Fruit fly (Drosophila melanogaster) whole organism, embryonic: Measurements from ENCODE around the gene CG44006.

Experiments used
- Bdp1 ChIP-seq: fragments of 200-800 bp; sonication (Bioruptor generic); optimal IDR thresholded peaks from 3 replicates; lab custom pipeline; 2016; ENCODE audit warnings: missing biosample characterization, missing genetic modification characterization
- CG10654 ChIP-seq: fragments of 200-800 bp; sonication (Bioruptor generic); optimal IDR thresholded peaks from 2 replicates; lab custom pipeline; 2016; ENCODE audit warnings: missing biosample characterization, missing genetic modification characterization
- CG11085 ChIP-seq: fragments of 200-800 bp; sonication (Bioruptor generic); IDR thresholded peaks from 2 replicates; pipeline ENCODE4 v1.3.6; 2022; ENCODE audit warnings: missing biosample characterization, missing genetic modification characterization
- CG11456 ChIP-seq: fragments of 200-800 bp; sonication (Bioruptor generic); IDR thresholded peaks from 3 replicates; pipeline ENCODE4 v1.3.6; 2022; ENCODE audit warnings: missing biosample characterization, missing genetic modification characterization
- CG1233 ChIP-seq: fragments of 200-800 bp; sonication (Bioruptor generic); optimal IDR thresholded peaks from 4 replicates; lab custom pipeline; 2018; ENCODE audit warnings: missing biosample characterization, mild to moderate bottlenecking, missing genetic modification characterization
- CG12942 ChIP-seq: fragments of 200-800 bp; sonication (Bioruptor generic); optimal IDR thresholded peaks from 3 replicates; lab custom pipeline; 2016; ENCODE audit warnings: missing biosample characterization, missing genetic modification characterization
- CG13296 ChIP-seq: fragments of 200-800 bp; sonication (Bioruptor generic); optimal IDR thresholded peaks from 3 replicates; lab custom pipeline; 2018; ENCODE audit warnings: missing biosample characterization, mild to moderate bottlenecking, missing genetic modification characterization
- CG14667 ChIP-seq: fragments of 200-800 bp; sonication (Bioruptor generic); IDR thresholded peaks from 2 replicates; pipeline ENCODE4 v1.3.6; 2022; ENCODE audit warnings: missing biosample characterization, missing genetic modification characterization
- CG1647 ChIP-seq: fragments of 200-800 bp; sonication (Bioruptor generic); optimal IDR thresholded peaks from 3 replicates; lab custom pipeline; 2016; ENCODE audit warnings: missing biosample characterization, missing genetic modification characterization
- CG16779 ChIP-seq: fragments of 200-800 bp; sonication (Bioruptor generic); IDR thresholded peaks from 2 replicates; pipeline ENCODE4 v1.3.6; 2022; ENCODE audit warnings: missing biosample characterization, missing genetic modification characterization
- CG17912 ChIP-seq: fragments of 200-800 bp; sonication (Bioruptor generic); optimal IDR thresholded peaks from 2 replicates; lab custom pipeline; 2018; ENCODE audit warnings: missing biosample characterization, mild to moderate bottlenecking, missing genetic modification characterization
- CG1832 ChIP-seq: fragments of 200-800 bp; sonication (Bioruptor generic); optimal IDR thresholded peaks from 2 replicates; lab custom pipeline; 2017; ENCODE audit warnings: missing biosample characterization, mild to moderate bottlenecking, missing genetic modification characterization, inconsistent platforms
- CG30431 ChIP-seq: fragments of 200-800 bp; sonication (Bioruptor generic); optimal IDR thresholded peaks from 2 replicates; lab custom pipeline; 2017; ENCODE audit warnings: missing biosample characterization, missing genetic modification characterization
- CG34376 ChIP-seq: fragments of 200-800 bp; sonication (Bioruptor generic); optimal IDR thresholded peaks from 2 replicates; lab custom pipeline; 2018; ENCODE audit warnings: missing biosample characterization, mild to moderate bottlenecking, missing genetic modification characterization
- CG6813 ChIP-seq: fragments of 200-800 bp; sonication (Bioruptor generic); optimal IDR thresholded peaks from 2 replicates; lab custom pipeline; 2017; ENCODE audit warnings: missing biosample characterization, missing genetic modification characterization, mild to moderate bottlenecking, moderate library complexity, missing genetic modification reagents
- CG8281 ChIP-seq: fragments of 200-800 bp; sonication (Bioruptor generic); optimal IDR thresholded peaks from 2 replicates; lab custom pipeline; 2018; ENCODE audit warnings: missing biosample characterization, mild to moderate bottlenecking, missing genetic modification characterization, moderate library complexity
- CTCF ChIP-seq: fragments of 200-800 bp; sonication (Bioruptor generic); optimal IDR thresholded peaks from 2 replicates; lab custom pipeline; 2017; ENCODE audit warnings: missing biosample characterization, mild to moderate bottlenecking, missing genetic modification characterization, moderate library complexity
- Camta ChIP-seq: fragments of 200-800 bp; sonication (Bioruptor generic); optimal IDR thresholded peaks from 2 replicates; lab custom pipeline; 2016; ENCODE audit warnings: missing biosample characterization, missing genetic modification characterization
- HmgZ ChIP-seq: fragments of 200-800 bp; sonication (Bioruptor generic); optimal IDR thresholded peaks from 2 replicates; lab custom pipeline; 2018; ENCODE audit warnings: missing biosample characterization, mild to moderate bottlenecking, missing genetic modification characterization
- Hmr ChIP-seq: fragments of 200-800 bp; sonication (Bioruptor generic); optimal IDR thresholded peaks from 3 replicates; lab custom pipeline; 2017; ENCODE audit warnings: mild to moderate bottlenecking, missing biosample characterization, missing genetic modification reagents, missing genetic modification characterization
- Jarid2 ChIP-seq: fragments of 200-800 bp; sonication (Bioruptor generic); optimal IDR thresholded peaks from 3 replicates; lab custom pipeline; 2017; ENCODE audit warnings: mild to moderate bottlenecking, missing biosample characterization, missing genetic modification reagents, missing genetic modification characterization
- Kr ChIP-seq: fragments of 200-800 bp; sonication (Bioruptor generic); optimal IDR thresholded peaks from 2 replicates; lab custom pipeline; 2017; ENCODE audit warnings: missing biosample characterization, mild to moderate bottlenecking, missing genetic modification characterization
- Lpt ChIP-seq: fragments of >200 bp; optimal IDR thresholded peaks from 2 replicates; lab custom pipeline; 2018; ENCODE audit warnings: missing biosample characterization, missing genetic modification characterization
- MTF-1 ChIP-seq: fragments of 200-800 bp; sonication (Bioruptor generic); optimal IDR thresholded peaks from 2 replicates; lab custom pipeline; 2018; ENCODE audit warnings: missing biosample characterization, mild to moderate bottlenecking, missing genetic modification characterization, borderline replicate concordance
- Max ChIP-seq: fragments of 200-800 bp; sonication (Bioruptor generic); optimal IDR thresholded peaks from 2 replicates; lab custom pipeline; 2016; ENCODE audit warnings: missing biosample characterization, mild to moderate bottlenecking, missing genetic modification characterization
- Meics ChIP-seq: fragments of 200-800 bp; sonication (Bioruptor generic); optimal IDR thresholded peaks from 2 replicates; lab custom pipeline; 2017; ENCODE audit warnings: missing biosample characterization, mild to moderate bottlenecking, missing genetic modification characterization
- Nf-YC ChIP-seq: fragments of 200-800 bp; optimal IDR thresholded peaks from 3 replicates; lab custom pipeline; 2019; ENCODE audit warnings: missing biosample characterization, mild to moderate bottlenecking, missing genetic modification characterization, moderate library complexity
- NfI ChIP-seq: fragments of 200-800 bp; sonication (Bioruptor generic); optimal IDR thresholded peaks from 3 replicates; lab custom pipeline; 2018; ENCODE audit warnings: missing biosample characterization, mild to moderate bottlenecking, missing genetic modification characterization, moderate library complexity
- PHDP ChIP-seq: fragments of 200-800 bp; sonication (Bioruptor generic); optimal IDR thresholded peaks from 3 replicates; lab custom pipeline; 2018; ENCODE audit warnings: missing biosample characterization, mild to moderate bottlenecking, missing genetic modification characterization, moderate library complexity
- Rfx ChIP-seq: fragments of 200-800 bp; sonication (Bioruptor generic); IDR thresholded peaks from 2 replicates; pipeline ENCODE4 v1.3.6; 2022; ENCODE audit warnings: missing biosample characterization, missing genetic modification characterization
- Trl ChIP-seq, 3 experiments: fragments of >200 bp in 2 of 3; fragments of 200-800 bp in 1 of 3; sonication (Bioruptor generic) in 1 of 3; optimal IDR thresholded peaks; 2 replicates in 1 of 3; 3 replicates in 2 of 3; lab custom pipeline; 2016 to 2017; ENCODE audit warnings: missing biosample characterization in 1 of 3, missing genetic modification characterization in 1 of 3
- YL-1 ChIP-seq: fragments of 200-800 bp; sonication (Bioruptor generic); optimal IDR thresholded peaks from 3 replicates; lab custom pipeline; 2017; ENCODE audit warnings: missing biosample characterization, mild to moderate bottlenecking, missing genetic modification characterization
- caup ChIP-seq: fragments of 200-800 bp; sonication (Bioruptor generic); optimal IDR thresholded peaks from 3 replicates; lab custom pipeline; 2017; ENCODE audit warnings: missing biosample characterization, mild to moderate bottlenecking, missing genetic modification characterization, moderate library complexity; ENCODE audit not compliant: severe bottlenecking
- chm ChIP-seq: fragments of 200-800 bp; sonication (Bioruptor generic); IDR thresholded peaks from 2 replicates; pipeline ENCODE4 v1.3.6; 2022; ENCODE audit warnings: missing biosample characterization, missing genetic modification characterization
- corto ChIP-seq: fragments of 200-800 bp; sonication (Bioruptor generic); optimal IDR thresholded peaks from 2 replicates; lab custom pipeline; 2016; ENCODE audit warnings: missing biosample characterization, mild to moderate bottlenecking, missing genetic modification characterization, moderate library complexity
- dmrt99B ChIP-seq: fragments of 200-800 bp; sonication (Bioruptor generic); optimal IDR thresholded peaks from 2 replicates; lab custom pipeline; 2018; ENCODE audit warnings: missing biosample characterization, mild to moderate bottlenecking, missing genetic modification characterization, moderate library complexity
- dysf ChIP-seq: fragments of 200-800 bp; sonication (Bioruptor generic); IDR thresholded peaks from 3 replicates; pipeline ENCODE4 v1.3.6; 2022; ENCODE audit warnings: missing biosample characterization, missing genetic modification characterization
- gsb-n ChIP-seq: fragments of 200-800 bp; sonication (Bioruptor generic); optimal IDR thresholded peaks from 3 replicates; lab custom pipeline; 2018; ENCODE audit warnings: missing biosample characterization, mild to moderate bottlenecking, missing genetic modification characterization
- jumu ChIP-seq: fragments of 200-800 bp; sonication (Bioruptor generic); optimal IDR thresholded peaks from 3 replicates; lab custom pipeline; 2016; ENCODE audit warnings: missing biosample characterization, missing genetic modification characterization
- lilli ChIP-seq: fragments of 200-800 bp; sonication (Bioruptor generic); optimal IDR thresholded peaks from 3 replicates; lab custom pipeline; 2016; ENCODE audit warnings: missing biosample characterization, missing genetic modification characterization
- odd ChIP-seq: fragments of 200-800 bp; sonication (Bioruptor generic); optimal IDR thresholded peaks from 2 replicates; lab custom pipeline; 2017; ENCODE audit warnings: missing biosample characterization, mild to moderate bottlenecking, missing genetic modification characterization
- otp ChIP-seq: fragments of 200-800 bp; sonication (Bioruptor generic); IDR thresholded peaks from 3 replicates; pipeline ENCODE4, ENCODE4 v1.3.6; 2022; ENCODE audit warnings: missing biosample characterization, missing genetic modification characterization
- pnt ChIP-seq: fragments of 200-800 bp; sonication (Bioruptor generic); optimal IDR thresholded peaks from 3 replicates; lab custom pipeline; 2016; ENCODE audit warnings: missing biosample characterization, missing genetic modification characterization
- sc ChIP-seq, 3 experiments: fragments of >200 bp in 2 of 3; fragments of 200-800 bp in 1 of 3; sonication (Bioruptor generic) in 1 of 3; optimal IDR thresholded peaks; 2 replicates in 2 of 3; 3 replicates in 1 of 3; lab custom pipeline; 2017; ENCODE audit warnings: mild to moderate bottlenecking in 1 of 3, missing biosample characterization in 1 of 3, missing genetic modification characterization in 1 of 3, missing genetic modification reagents in 1 of 3
- seq ChIP-seq: fragments of 200-800 bp; sonication (Bioruptor generic); IDR thresholded peaks from 2 replicates; pipeline ENCODE4 v1.3.6; 2022; ENCODE audit warnings: missing biosample characterization, missing genetic modification characterization
- so ChIP-seq: fragments of 200-800 bp; sonication (Bioruptor generic); IDR thresholded peaks from 3 replicates; pipeline ENCODE4 v1.3.6; 2022; ENCODE audit warnings: missing biosample characterization, missing genetic modification characterization
- twi ChIP-seq: fragments of 200-800 bp; optimal IDR thresholded peaks from 2 replicates; lab custom pipeline; 2019; ENCODE audit warnings: missing biosample characterization, mild to moderate bottlenecking, missing genetic modification characterization, moderate library complexity
- unpg ChIP-seq: fragments of 200-800 bp; sonication (Bioruptor generic); optimal IDR thresholded peaks from 3 replicates; lab custom pipeline; 2018; ENCODE audit warnings: missing biosample characterization, mild to moderate bottlenecking, missing genetic modification characterization, moderate library complexity
- vfl ChIP-seq: fragments of 200-800 bp; sonication (Bioruptor generic); optimal IDR thresholded peaks from 2 replicates; lab custom pipeline; 2016; ENCODE audit warnings: missing biosample characterization, missing genetic modification characterization
- z ChIP-seq: fragments of 200-800 bp; sonication (Bioruptor generic); IDR thresholded peaks from 3 replicates; pipeline ENCODE4 v1.3.6; 2022; ENCODE audit warnings: missing biosample characterization, missing genetic modification characterization

Gene CG44006

DNA sequence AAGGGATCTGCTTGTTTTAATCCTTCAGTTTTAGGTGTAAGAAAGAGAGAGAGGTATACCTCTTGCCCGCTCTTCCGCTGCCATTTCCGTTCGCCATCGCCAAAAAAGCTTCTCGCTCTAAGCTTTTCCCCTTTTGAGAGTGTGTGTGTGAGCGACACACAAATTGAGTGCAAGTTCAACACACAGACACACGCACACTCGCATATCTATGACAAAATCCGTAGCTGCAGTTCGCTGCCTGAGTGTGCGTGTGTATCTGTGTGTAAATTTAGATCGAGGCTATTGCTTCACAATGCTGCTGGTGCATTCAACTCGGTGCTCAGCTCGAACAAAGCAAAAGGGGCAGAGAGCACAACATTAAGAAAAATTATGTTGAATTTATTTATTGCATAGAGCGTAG, 49.0 kb downstream of the CG44006 start (continued):
- TF ChIP-seq CG13296 (GFP tag; lab: Kevin White, UChicago), result peak; percentile 64
- no peak for TF ChIP-seq pnt (GFP tag; lab: Kevin White, UChicago)
- peak; percentile 40; the same call in 1 of the 3 replicates for TF ChIP-seq otp (GFP tag; lab: Robert Waterston, UW)
- 0 out of 3 replicates have a peak, but pooled peaks have one; percentile 13 for TF ChIP-seq so (GFP tag; lab: Robert Waterston, UW)
- TF ChIP-seq CG1647 (GFP tag; lab: Kevin White, UChicago), result no peak
- TF ChIP-seq Rfx (GFP tag; lab: Robert Waterston, UW), result peak; percentile 20; the same call in 1 of the 2 replicates
- TF ChIP-seq Jarid2 (GFP tag; lab: Kevin White, UChicago), result peak; percentile 14
- TF ChIP-seq NfI (GFP tag; lab: Kevin White, UChicago), result peak; percentile 35
- peak; percentile 30 to 43 for TF ChIP-seq Trl (optimal IDR thresholded peaks at IDR 0.05; lab: Kevin White, UChicago)
- TF ChIP-seq Trl (GFP tag; optimal IDR thresholded peaks at IDR 0.05; lab: Kevin White, UChicago), result no peak
- TF ChIP-seq CG1233 (GFP tag; lab: Kevin White, UChicago), result peak; percentile 19
- TF ChIP-seq Hmr (GFP tag; lab: Kevin White, UChicago), result peak; percentile 34
- no peak for TF ChIP-seq seq
- no peak for TF ChIP-seq Lpt (GFP tag; lab: Kevin White, UChicago)
- peak; percentile 31 for TF ChIP-seq caup
- no peak for TF ChIP-seq CG11456 (GFP tag; lab: Robert Waterston, UW)
- no peak for TF ChIP-seq Kr
- TF ChIP-seq CG14667 (GFP tag; lab: Robert Waterston, UW), result no peak
- TF ChIP-seq vfl (GFP tag; lab: Kevin White, UChicago), result no peak
- TF ChIP-seq Meics (GFP tag; lab: Kevin White, UChicago), result peak; percentile 64
- peak; percentile 45 for TF ChIP-seq odd (GFP tag; lab: Kevin White, UChicago)
- peak; percentile 1 for TF ChIP-seq dmrt99B (tag; lab: Kevin White, UChicago)
- TF ChIP-seq YL-1, result no peak
- no peak for TF ChIP-seq gsb-n
- TF ChIP-seq z, result peak; percentile 89
- no peak for TF ChIP-seq CG8281
- TF ChIP-seq CG17912 (GFP tag; lab: Kevin White, UChicago), result peak; percentile 25
- no peak for TF ChIP-seq Bdp1 (GFP tag; lab: Kevin White, UChicago)
- peak; percentile 61 for TF ChIP-seq CG6813
- no peak for TF ChIP-seq CG30431 (GFP tag; lab: Kevin White, UChicago)
- peak; percentile 3 for TF ChIP-seq CG1832 (GFP tag; lab: Kevin White, UChicago)
- TF ChIP-seq CG12942 (GFP tag; lab: Kevin White, UChicago), result no peak
- no peak for TF ChIP-seq CG11085
- no peak for TF ChIP-seq CG16779 (GFP tag; lab: Robert Waterston, UW)
- 0 out of 3 replicates have a peak, but pooled peaks have one; percentile 8 for TF ChIP-seq dysf (GFP tag; lab: Robert Waterston, UW)
- peak; percentile 3 for TF ChIP-seq HmgZ
- peak; percentile 52 for TF ChIP-seq Nf-YC (tag; lab: Kevin White, UChicago)
- no peak for TF ChIP-seq twi (tag; lab: Kevin White, UChicago)
- peak; percentile 54 for TF ChIP-seq MTF-1 (GFP tag; lab: Kevin White, UChicago)
- TF ChIP-seq Camta (GFP tag; lab: Kevin White, UChicago), result no peak
- TF ChIP-seq CG34376 (GFP tag; lab: Kevin White, UChicago), result peak; percentile 39
- TF ChIP-seq PHDP (tag; lab: Kevin White, UChicago), result peak; percentile 34
- no peak for TF ChIP-seq jumu (GFP tag; lab: Kevin White, UChicago)
- peak; percentile 61 for TF ChIP-seq CTCF (GFP tag; lab: Kevin White, UChicago)
- TF ChIP-seq sc (optimal IDR thresholded peaks at IDR 0.05; lab: Kevin White, UChicago), result no peak
- TF ChIP-seq sc (GFP tag; optimal IDR thresholded peaks at IDR 0.05; lab: Kevin White, UChicago), result no peak
- TF ChIP-seq chm (GFP tag; lab: Robert Waterston, UW), result 0 out of 2 replicates have a peak, but pooled peaks have one; percentile 12
- TF ChIP-seq CG10654, result no peak
- no peak for TF ChIP-seq corto (GFP tag; lab: Kevin White, UChicago)
- peak; percentile 1 for TF ChIP-seq unpg (GFP tag; lab: Kevin White, UChicago)
- TF ChIP-seq Max (GFP tag; lab: Kevin White, UChicago), result no peak
- TF ChIP-seq lilli (GFP tag; lab: Kevin White, UChicago), result no peak
